Fruit fly (Drosophila melanogaster): ENCODE results near the gene REPTOR.

dm6 chr3R:24580067-24580962 is 2.3 kb downstream of the REPTOR start:
- TF ChIP-seq Myc (optimal IDR thresholded peaks at IDR 0.05) (no peak), h (optimal IDR thresholded peaks at IDR 0.05) (no peak), psq (optimal IDR thresholded peaks at IDR 0.05) (no peak), insv (optimal IDR thresholded peaks at IDR 0.05) (no peak), ttk (optimal IDR thresholded peaks at IDR 0.05) (no peak), Sin3A (optimal IDR thresholded peaks at IDR 0.05) (no peak)

Data from Kc167 (cell line).